Fruit fly (Drosophila melanogaster): ENCODE results near the gene Vps45.
A peak's percentile ranks its signal among the peaks of the same experiment; 100 is the strongest.

The Vps45 gene

DNA sequence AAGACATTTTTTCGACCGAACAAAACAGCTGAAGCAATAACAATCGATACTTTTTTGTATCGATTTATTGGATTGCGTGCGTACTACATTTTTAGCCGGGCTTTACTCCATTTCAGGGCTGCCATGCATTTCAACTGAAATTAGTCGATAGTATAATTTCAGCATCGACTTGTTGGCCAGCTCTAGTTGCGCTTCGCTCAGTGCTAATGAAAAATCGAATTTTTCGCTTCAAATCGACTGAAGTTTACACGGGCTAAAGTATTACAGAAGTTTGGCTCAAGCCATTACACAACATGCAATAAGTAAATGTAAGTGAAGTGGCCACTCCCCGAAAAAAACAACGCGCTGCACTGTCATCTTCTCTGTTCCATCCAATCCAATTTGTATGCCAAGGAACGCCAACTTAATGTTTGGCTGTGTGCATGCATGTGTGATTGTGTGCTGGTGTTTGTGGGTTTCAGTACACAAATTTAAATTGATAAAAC, 47.8 kb upstream of the Vps45 start, which contains the start of the genes mRpL47, CG8176 and Kdm3 (continued):
- TF ChIP-seq D (optimal IDR thresholded peaks at IDR 0.05) (no peak), D (GFP tag; optimal IDR thresholded peaks at IDR 0.05) (no peak), abd-A (tag; optimal IDR thresholded peaks at IDR 0.05) (no peak), CG17802 (tag; optimal IDR thresholded peaks at IDR 0.05) (peak; percentile 21), CG6654 (GFP tag; optimal IDR thresholded peaks at IDR 0.05) (no peak), run (tag; optimal IDR thresholded peaks at IDR 0.05) (no peak), eyg (GFP tag; optimal IDR thresholded peaks at IDR 0.05) (peak; percentile 56), CG17612 (GFP tag; IDR thresholded peaks at IDR 0.05) (no peak), p53 (GFP tag; optimal IDR thresholded peaks at IDR 0.05) (peak; percentile 74), CG33557 (GFP tag; optimal IDR thresholded peaks at IDR 0.05) (no peak), fd102C (GFP tag; optimal IDR thresholded peaks at IDR 0.05) (no peak), sna (GFP tag; IDR thresholded peaks at IDR 0.05; ENCODE audit: partially characterized antibody) (no peak), CG15479 (GFP tag; optimal IDR thresholded peaks at IDR 0.05) (no peak), YL-1 (GFP tag; optimal IDR thresholded peaks at IDR 0.05) (peak; percentile 94), slp2 (GFP tag; optimal IDR thresholded peaks at IDR 0.05) (peak; percentile 58), CG7372 (GFP tag; IDR thresholded peaks at IDR 0.05) (no peak), CG13424 (tag; optimal IDR thresholded peaks at IDR 0.05) (peak; percentile 49), Bdp1 (GFP tag; optimal IDR thresholded peaks at IDR 0.05) (peak; percentile 58), CG10366 (GFP tag; IDR thresholded peaks at IDR 0.05) (no peak), schlank (tag; optimal IDR thresholded peaks at IDR 0.05) (peak; percentile 58), so (GFP tag; IDR thresholded peaks at IDR 0.05) (no peak), CG7745 (tag; optimal IDR thresholded peaks at IDR 0.05) (peak; percentile 55), kah (GFP tag; optimal IDR thresholded peaks at IDR 0.05) (no peak), pan (optimal IDR thresholded peaks at IDR 0.05) (no peak), pan (GFP tag; optimal IDR thresholded peaks at IDR 0.05 in 1 of 2, IDR thresholded peaks at IDR 0.05 in 1 of 2) (no peak), twi (tag; optimal IDR thresholded peaks at IDR 0.05) (peak; percentile 28), ssp (GFP tag; IDR thresholded peaks at IDR 0.05) (no peak), CG6813 (GFP tag; optimal IDR thresholded peaks at IDR 0.05) (no peak), Stat92E (GFP tag; optimal IDR thresholded peaks at IDR 0.05) (peak in 1 of 3 experiments; percentile 54), CG1602 (GFP tag; optimal IDR thresholded peaks at IDR 0.05) (peak; percentile 38), CG8944 (GFP tag; optimal IDR thresholded peaks at IDR 0.05) (peak; percentile 68), sens-2 (GFP tag; IDR thresholded peaks at IDR 0.05) (no peak), Sin3A (optimal IDR thresholded peaks at IDR 0.05) (peak; percentile 96), gro (GFP tag; optimal IDR thresholded peaks at IDR 0.05) (peak; percentile 82), CG14965 (GFP tag; optimal IDR thresholded peaks at IDR 0.05; ENCODE audit: borderline replicate concordance) (no peak), CG7928 (GFP tag; optimal IDR thresholded peaks at IDR 0.05) (peak; percentile 98), TFAM (GFP tag; optimal IDR thresholded peaks at IDR 0.05) (no peak), CG16813 (GFP tag; IDR thresholded peaks at IDR 0.05; ENCODE audit: partially characterized antibody) (no peak), CG6683 (GFP tag; optimal IDR thresholded peaks at IDR 0.05) (no peak), Ravus (GFP tag; IDR thresholded peaks at IDR 0.05) (no peak), Dip2 (GFP tag; IDR thresholded peaks at IDR 0.05) (no peak), Fer3 (tag; optimal IDR thresholded peaks at IDR 0.05) (peak; percentile 60), ftz-f1 (GFP tag; optimal IDR thresholded peaks at IDR 0.05) (peak; percentile 26), CG8388 (GFP tag; optimal IDR thresholded peaks at IDR 0.05) (no peak), dmrt99B (tag; optimal IDR thresholded peaks at IDR 0.05) (no peak), Hsf (GFP tag; optimal IDR thresholded peaks at IDR 0.05) (peak; percentile 66), CG9727 (GFP tag; optimal IDR thresholded peaks at IDR 0.05) (peak; percentile 28), CG11085 (GFP tag; IDR thresholded peaks at IDR 0.05) (no peak), CG12942 (GFP tag; optimal IDR thresholded peaks at IDR 0.05) (peak; percentile 61), ranshi (GFP tag; IDR thresholded peaks at IDR 0.05) (no peak), Asciz (GFP tag; optimal IDR thresholded peaks at IDR 0.05) (no peak)

Data from whole organism, embryonic.